Fruit fly (Drosophila melanogaster) whole organism, embryonic: ENCODE results near the gene CG18281.

Experiments
- Asciz ChIP-seq: fragments of 200-800 bp; sonication (Bioruptor generic); optimal IDR thresholded peaks from 2 replicates; lab custom pipeline; 2017; ENCODE audit warnings: missing biosample characterization, mild to moderate bottlenecking, missing genetic modification characterization, missing genetic modification reagents
- Atf-2 ChIP-seq: fragments of 200-800 bp; sonication (Bioruptor generic); optimal IDR thresholded peaks from 2 replicates; lab custom pipeline; 2016; ENCODE audit warnings: missing biosample characterization, missing genetic modification characterization
- CG11398 ChIP-seq: fragments of 200-800 bp; sonication (Bioruptor generic); optimal IDR thresholded peaks from 2 replicates; lab custom pipeline; 2016; ENCODE audit warnings: missing biosample characterization, missing genetic modification characterization
- CG11504 ChIP-seq: fragments of 200-800 bp; sonication (Bioruptor generic); optimal IDR thresholded peaks from 3 replicates; lab custom pipeline; 2019; ENCODE audit warnings: missing biosample characterization, mild to moderate bottlenecking, missing genetic modification characterization, moderate library complexity
- CG12299 ChIP-seq: fragments of 200-800 bp; sonication (Bioruptor generic); optimal IDR thresholded peaks from 2 replicates; lab custom pipeline; 2018; ENCODE audit warnings: missing biosample characterization, mild to moderate bottlenecking, missing genetic modification characterization
- CG12769 ChIP-seq: fragments of 200-800 bp; sonication (Bioruptor generic); optimal IDR thresholded peaks from 2 replicates; lab custom pipeline; 2019; ENCODE audit warnings: missing biosample characterization, mild to moderate bottlenecking, missing genetic modification characterization, moderate library complexity
- CG13123 ChIP-seq: fragments of 200-800 bp; sonication (Bioruptor generic); optimal IDR thresholded peaks from 2 replicates; lab custom pipeline; 2016; ENCODE audit warnings: missing biosample characterization, missing genetic modification characterization
- CG14667 ChIP-seq: fragments of 200-800 bp; sonication (Bioruptor generic); IDR thresholded peaks from 2 replicates; pipeline ENCODE4 v1.3.6; 2022; ENCODE audit warnings: missing biosample characterization, missing genetic modification characterization
- CG17612 ChIP-seq: fragments of 200-800 bp; sonication (Bioruptor generic); IDR thresholded peaks from 2 replicates; pipeline ENCODE4 v1.3.6; 2022; ENCODE audit warnings: missing biosample characterization, missing genetic modification characterization
- CG33213 ChIP-seq: fragments of 200-800 bp; sonication (Bioruptor generic); optimal IDR thresholded peaks from 3 replicates; lab custom pipeline; 2016; ENCODE audit warnings: missing biosample characterization, missing genetic modification characterization
- CG3838 ChIP-seq: fragments of 200-800 bp; sonication (Bioruptor generic); optimal IDR thresholded peaks from 3 replicates; lab custom pipeline; 2016; ENCODE audit warnings: missing biosample characterization, missing genetic modification characterization
- CG42726 ChIP-seq: fragments of 200-800 bp; sonication (Bioruptor generic); IDR thresholded peaks from 2 replicates; pipeline ENCODE4 v1.3.6; 2022; ENCODE audit warnings: missing biosample characterization, missing genetic modification characterization; ENCODE audit not compliant: partially characterized antibody
- CG6175 ChIP-seq: fragments of 200-800 bp; sonication (Bioruptor generic); IDR thresholded peaks from 3 replicates; pipeline ENCODE4 v1.3.6; 2022; ENCODE audit warnings: missing biosample characterization, missing genetic modification characterization
- CG6683 ChIP-seq: fragments of 200-800 bp; sonication (Bioruptor generic); optimal IDR thresholded peaks from 2 replicates; lab custom pipeline; 2017; ENCODE audit warnings: missing biosample characterization, mild to moderate bottlenecking, missing genetic modification characterization, missing genetic modification reagents
- CG7556 ChIP-seq: fragments of 200-800 bp; sonication (Bioruptor generic); optimal IDR thresholded peaks from 2 replicates; lab custom pipeline; 2017; ENCODE audit warnings: missing biosample characterization, mild to moderate bottlenecking, missing genetic modification characterization
- CG9215 ChIP-seq: fragments of 200-800 bp; sonication (Bioruptor generic); IDR thresholded peaks from 2 replicates; pipeline ENCODE4 v1.3.6; 2022; ENCODE audit warnings: missing biosample characterization, missing genetic modification characterization
- CG9876 ChIP-seq: fragments of 200-800 bp; sonication (Bioruptor generic); optimal IDR thresholded peaks from 2 replicates; lab custom pipeline; 2016; ENCODE audit warnings: missing biosample characterization, missing genetic modification characterization
- Eip74EF ChIP-seq, 2 experiments: fragments of 200-800 bp in 1 of 2; fragments of >200 bp in 1 of 2; sonication (Bioruptor generic) in 1 of 2; optimal IDR thresholded peaks; 2 replicates each; lab custom pipeline; 2017 to 2019; ENCODE audit warnings: missing biosample characterization in 2 of 2, missing genetic modification characterization in 2 of 2, mild to moderate bottlenecking in 1 of 2, moderate library complexity in 1 of 2
- HHEX ChIP-seq: fragments of 200-800 bp; sonication (Bioruptor generic); optimal IDR thresholded peaks from 3 replicates; lab custom pipeline; 2017; ENCODE audit warnings: missing biosample characterization, mild to moderate bottlenecking, missing genetic modification characterization, missing genetic modification reagents
- Hey ChIP-seq: fragments of 200-800 bp; sonication (Bioruptor generic); optimal IDR thresholded peaks from 3 replicates; lab custom pipeline; 2018; ENCODE audit warnings: missing biosample characterization, mild to moderate bottlenecking, missing genetic modification characterization
- Jarid2 ChIP-seq: fragments of 200-800 bp; sonication (Bioruptor generic); optimal IDR thresholded peaks from 3 replicates; lab custom pipeline; 2017; ENCODE audit warnings: mild to moderate bottlenecking, missing biosample characterization, missing genetic modification reagents, missing genetic modification characterization
- MBD-R2 ChIP-seq: fragments of 200-800 bp; sonication (Bioruptor generic); IDR thresholded peaks from 2 replicates; pipeline ENCODE4 v1.3.6; 2022; ENCODE audit warnings: missing biosample characterization, missing genetic modification characterization
- MTF-1 ChIP-seq: fragments of 200-800 bp; sonication (Bioruptor generic); optimal IDR thresholded peaks from 2 replicates; lab custom pipeline; 2018; ENCODE audit warnings: missing biosample characterization, mild to moderate bottlenecking, missing genetic modification characterization, borderline replicate concordance
- Mrtf ChIP-seq: fragments of 200-800 bp; sonication (Bioruptor generic); IDR thresholded peaks from 3 replicates; pipeline ENCODE4 v1.3.6; 2022; ENCODE audit warnings: missing biosample characterization, missing genetic modification characterization
- NC2α ChIP-seq: fragments of 200-800 bp; sonication (Bioruptor generic); optimal IDR thresholded peaks from 2 replicates; lab custom pipeline; 2016; ENCODE audit warnings: missing biosample characterization, missing genetic modification characterization
- Opbp ChIP-seq: fragments of 200-800 bp; sonication (Bioruptor generic); IDR thresholded peaks from 3 replicates; pipeline ENCODE4 v1.3.6; 2022; ENCODE audit warnings: missing biosample characterization, missing genetic modification characterization; ENCODE audit not compliant: partially characterized antibody
- Six4 ChIP-seq: fragments of 200-800 bp; sonication (Bioruptor generic); optimal IDR thresholded peaks from 2 replicates; lab custom pipeline; 2016; ENCODE audit warnings: missing biosample characterization, missing genetic modification characterization
- Spps ChIP-seq: fragments of 200-800 bp; sonication (Bioruptor generic); optimal IDR thresholded peaks from 2 replicates; lab custom pipeline; 2018; ENCODE audit warnings: missing biosample characterization, mild to moderate bottlenecking, missing genetic modification characterization
- Ssrp ChIP-seq: fragments of 200-800 bp; sonication (Bioruptor generic); optimal IDR thresholded peaks from 2 replicates; lab custom pipeline; 2018; ENCODE audit warnings: missing biosample characterization, mild to moderate bottlenecking, missing genetic modification characterization, moderate library complexity
- TFAM ChIP-seq: fragments of 200-800 bp; sonication (Bioruptor generic); optimal IDR thresholded peaks from 2 replicates; lab custom pipeline; 2017; ENCODE audit warnings: missing biosample characterization, missing genetic modification characterization, inconsistent platforms
- bab2 ChIP-seq: fragments of 200-800 bp; sonication (Bioruptor generic); optimal IDR thresholded peaks from 2 replicates; lab custom pipeline; 2016; ENCODE audit warnings: missing biosample characterization, missing genetic modification characterization
- cwo ChIP-seq: fragments of 200-800 bp; sonication (Bioruptor generic); optimal IDR thresholded peaks from 3 replicates; lab custom pipeline; 2017; ENCODE audit warnings: missing biosample characterization, missing genetic modification characterization, mild to moderate bottlenecking, moderate library complexity, missing genetic modification reagents
- dati ChIP-seq: fragments of 200-800 bp; sonication (Bioruptor generic); IDR thresholded peaks from 2 replicates; pipeline ENCODE4 v1.3.6; 2022; ENCODE audit warnings: missing biosample characterization, missing genetic modification characterization
- emc ChIP-seq: fragments of 200-800 bp; sonication (Bioruptor generic); optimal IDR thresholded peaks from 2 replicates; lab custom pipeline; 2016; ENCODE audit warnings: missing biosample characterization, missing genetic modification characterization
- fd102C ChIP-seq: fragments of 200-800 bp; sonication (Bioruptor generic); optimal IDR thresholded peaks from 2 replicates; lab custom pipeline; 2018; ENCODE audit warnings: missing biosample characterization, mild to moderate bottlenecking, missing genetic modification characterization, moderate library complexity
- gro ChIP-seq: fragments of 200-800 bp; sonication (Bioruptor generic); optimal IDR thresholded peaks from 2 replicates; lab custom pipeline; 2016; ENCODE audit warnings: missing biosample characterization, missing genetic modification characterization
- ham ChIP-seq: fragments of 200-800 bp; sonication (Bioruptor generic); IDR thresholded peaks from 2 replicates; pipeline ENCODE4 v1.3.6; 2022; ENCODE audit warnings: missing biosample characterization, missing genetic modification characterization
- jigr1 ChIP-seq: fragments of 200-800 bp; sonication (Bioruptor generic); IDR thresholded peaks from 3 replicates; pipeline ENCODE4 v1.3.6; 2022; ENCODE audit warnings: missing biosample characterization, missing genetic modification characterization
- lilli ChIP-seq: fragments of 200-800 bp; sonication (Bioruptor generic); optimal IDR thresholded peaks from 3 replicates; lab custom pipeline; 2016; ENCODE audit warnings: missing biosample characterization, missing genetic modification characterization
- nerfin-2 ChIP-seq: fragments of 200-800 bp; sonication (Bioruptor generic); IDR thresholded peaks from 2 replicates; pipeline ENCODE4 v1.3.6; 2022; ENCODE audit warnings: missing biosample characterization, missing genetic modification characterization; ENCODE audit not compliant: partially characterized antibody
- pros ChIP-seq: fragments of 200-800 bp; sonication (Bioruptor generic); optimal IDR thresholded peaks from 3 replicates; lab custom pipeline; 2019; ENCODE audit warnings: missing biosample characterization, mild to moderate bottlenecking, missing genetic modification characterization, moderate library complexity
- sc ChIP-seq, 3 experiments: fragments of >200 bp in 2 of 3; fragments of 200-800 bp in 1 of 3; sonication (Bioruptor generic) in 1 of 3; optimal IDR thresholded peaks; 2 replicates in 2 of 3; 3 replicates in 1 of 3; lab custom pipeline; 2017; ENCODE audit warnings: mild to moderate bottlenecking in 1 of 3, missing biosample characterization in 1 of 3, missing genetic modification characterization in 1 of 3, missing genetic modification reagents in 1 of 3
- sens ChIP-seq: fragments of 200-800 bp; sonication (Bioruptor generic); peaks from one replicate; lab custom pipeline; 2016; ENCODE audit warnings: missing biosample characterization, missing genetic modification characterization
- slbo ChIP-seq: fragments of 200-800 bp; sonication (Bioruptor generic); IDR thresholded peaks from 2 replicates; pipeline ENCODE4 v1.3.6; 2022; ENCODE audit warnings: missing biosample characterization, missing genetic modification characterization
- sqz ChIP-seq: fragments of 200-800 bp; sonication (Bioruptor generic); optimal IDR thresholded peaks from 3 replicates; lab custom pipeline; 2018; ENCODE audit warnings: missing biosample characterization, mild to moderate bottlenecking, missing genetic modification characterization
- tap ChIP-seq: fragments of 200-800 bp; optimal IDR thresholded peaks from 3 replicates; lab custom pipeline; 2019; ENCODE audit warnings: missing biosample characterization, mild to moderate bottlenecking, missing genetic modification characterization, moderate library complexity
- vnd ChIP-seq: fragments of 200-800 bp; sonication (Bioruptor generic); IDR thresholded peaks from 3 replicates; pipeline ENCODE4 v1.3.6; 2022; ENCODE audit warnings: missing biosample characterization, missing genetic modification characterization; ENCODE audit not compliant: partially characterized antibody

Gene CG18281

dm6 chr3L:20452813-20453682, 46.6 kb upstream of the CG18281 start, which contains the start of gene CG5199 (continued):
- TF ChIP-seq pros (GFP tag; lab: Kevin White, UChicago) (no peak), Mrtf (GFP tag; lab: Robert Waterston, UW) (peak; percentile 68; the same call in 2 of the 3 replicates), CG6683 (GFP tag; lab: Kevin White, UChicago) (peak; percentile 19), CG11504 (peak; percentile 83), emc (no peak), sens (GFP tag; lab: Kevin White, UChicago) (peak; percentile 81), CG17612 (GFP tag; lab: Robert Waterston, UW) (no peak), tap (tag; lab: Kevin White, UChicago) (peak; percentile 45), ham (GFP tag; lab: Robert Waterston, UW) (no peak), CG7556 (GFP tag; lab: Kevin White, UChicago) (peak; percentile 75), CG33213 (GFP tag; lab: Kevin White, UChicago) (peak; percentile 12), MBD-R2 (GFP tag; lab: Robert Waterston, UW) (no peak; the same call in 1 of the 2 replicates), dati (GFP tag; lab: Robert Waterston, UW) (no peak), sqz (GFP tag; lab: Kevin White, UChicago) (no peak), HHEX (GFP tag; lab: Kevin White, UChicago) (peak; percentile 52), lilli (GFP tag; lab: Kevin White, UChicago) (peak; percentile 10), CG3838 (no peak), fd102C (no peak), Opbp (GFP tag; lab: Robert Waterston, UW) (peak; percentile 82), bab2 (GFP tag; lab: Kevin White, UChicago) (peak; percentile 35), Ssrp (tag; lab: Kevin White, UChicago) (peak; percentile 81), cwo (GFP tag; lab: Kevin White, UChicago) (peak; percentile 41), gro (GFP tag; lab: Kevin White, UChicago) (no peak), slbo (GFP tag; lab: Robert Waterston, UW) (peak; percentile 63), Atf-2 (GFP tag; lab: Kevin White, UChicago) (no peak), sc (optimal IDR thresholded peaks at IDR 0.05; lab: Kevin White, UChicago) (no peak), sc (GFP tag; optimal IDR thresholded peaks at IDR 0.05; lab: Kevin White, UChicago) (peak; percentile 51), NC2α (GFP tag; lab: Kevin White, UChicago) (no peak), TFAM (GFP tag; lab: Kevin White, UChicago) (no peak), Hey (tag; lab: Kevin White, UChicago) (no peak), Asciz (no peak), CG11398 (no peak), nerfin-2 (no peak), MTF-1 (no peak), Six4 (peak; percentile 43), CG14667 (GFP tag; lab: Robert Waterston, UW) (peak; percentile 60), CG6175 (GFP tag; lab: Robert Waterston, UW) (0 out of 3 replicates have a peak, but pooled peaks have one; percentile 51), vnd (peak; percentile 81), CG9876 (GFP tag; lab: Kevin White, UChicago) (no peak), jigr1 (GFP tag; lab: Robert Waterston, UW) (no peak), CG12769 (no peak), Eip74EF (GFP tag; optimal IDR thresholded peaks at IDR 0.05; lab: Kevin White, UChicago) (no peak), CG12299 (tag; lab: Kevin White, UChicago) (peak; percentile 45), CG9215 (peak; percentile 80), CG42726 (GFP tag; lab: Robert Waterston, UW) (peak; percentile 86), Spps (tag; lab: Kevin White, UChicago) (peak; percentile 26), CG13123 (no peak), Jarid2 (GFP tag; lab: Kevin White, UChicago) (peak; percentile 25)
